Fruit fly (Drosophila melanogaster) whole organism, adult: ENCODE measurements around the gene CG11816.

Experiments used
- CG11617 ChIP-seq: fragments of 200-800 bp; sonication (Bioruptor generic); optimal IDR thresholded peaks from 2 replicates; lab custom pipeline; 2017; ENCODE audit warnings: mild to moderate bottlenecking, missing biosample characterization, missing genetic modification reagents, missing genetic modification characterization
- CG12768 ChIP-seq: fragments of 200-800 bp; sonication (Bioruptor generic); optimal IDR thresholded peaks from 2 replicates; lab custom pipeline; 2017; ENCODE audit warnings: missing biosample characterization, missing genetic modification characterization, mild to moderate bottlenecking, moderate library complexity, missing genetic modification reagents
- CG14711 ChIP-seq: fragments of 200-800 bp; sonication (Bioruptor generic); optimal IDR thresholded peaks from 2 replicates; lab custom pipeline; 2018; ENCODE audit warnings: missing biosample characterization, mild to moderate bottlenecking, missing genetic modification characterization, moderate library complexity
- CG1620 ChIP-seq: fragments of 200-800 bp; sonication (Bioruptor generic); optimal IDR thresholded peaks from 2 replicates; lab custom pipeline; 2016; ENCODE audit warnings: missing biosample characterization, missing genetic modification characterization
- CG33017 ChIP-seq: fragments of 200-800 bp; sonication (Bioruptor generic); optimal IDR thresholded peaks from 2 replicates; lab custom pipeline; 2018; ENCODE audit warnings: missing biosample characterization, mild to moderate bottlenecking, missing genetic modification characterization, moderate library complexity
- CG5204 ChIP-seq: fragments of 200-800 bp; sonication (Bioruptor generic); optimal IDR thresholded peaks from 2 replicates; lab custom pipeline; 2016; ENCODE audit warnings: missing biosample characterization, missing genetic modification characterization
- CG7045 ChIP-seq: fragments of 200-800 bp; sonication (Bioruptor generic); optimal IDR thresholded peaks from 2 replicates; lab custom pipeline; 2017; ENCODE audit warnings: missing biosample characterization, mild to moderate bottlenecking, missing genetic modification characterization
- CG7101 ChIP-seq: fragments of 200-800 bp; sonication (Bioruptor generic); optimal IDR thresholded peaks from 2 replicates; lab custom pipeline; 2018; ENCODE audit warnings: missing biosample characterization, mild to moderate bottlenecking, missing genetic modification characterization, moderate library complexity
- Clk ChIP-seq: fragments of 200-800 bp; sonication (Bioruptor generic); optimal IDR thresholded peaks from 2 replicates; lab custom pipeline; 2017; ENCODE audit warnings: missing biosample characterization, missing genetic modification characterization
- Crg-1 ChIP-seq: fragments of 200-800 bp; sonication (Bioruptor generic); optimal IDR thresholded peaks from 2 replicates; lab custom pipeline; 2016; ENCODE audit warnings: missing biosample characterization, missing genetic modification characterization
- Hr96 ChIP-seq: fragments of 200-800 bp; sonication (Bioruptor generic); optimal IDR thresholded peaks from 2 replicates; lab custom pipeline; 2016; ENCODE audit warnings: missing biosample characterization, missing genetic modification characterization
- Mnt ChIP-seq: fragments of 200-800 bp; sonication (Bioruptor generic); optimal IDR thresholded peaks from 2 replicates; lab custom pipeline; 2016; ENCODE audit warnings: missing biosample characterization, mild to moderate bottlenecking, missing genetic modification characterization
- bab1 ChIP-seq: fragments of 200-800 bp; sonication (Bioruptor generic); optimal IDR thresholded peaks from 3 replicates; lab custom pipeline; 2019; ENCODE audit warnings: missing biosample characterization, mild to moderate bottlenecking, missing genetic modification characterization, moderate library complexity
- cic ChIP-seq: fragments of 200-800 bp; sonication (Bioruptor generic); optimal IDR thresholded peaks from 2 replicates; lab custom pipeline; 2017; ENCODE audit warnings: missing biosample characterization, mild to moderate bottlenecking, missing genetic modification characterization, moderate library complexity
- cnc ChIP-seq, 2 experiments: fragments of >200 bp; optimal IDR thresholded peaks; 2 replicates each; lab custom pipeline; 2017
- kay ChIP-seq: fragments of 200-800 bp; sonication (Bioruptor generic); peaks from one replicate; lab custom pipeline; 2016; ENCODE audit warnings: missing biosample characterization, missing genetic modification characterization, borderline replicate concordance
- ovo ChIP-seq: fragments of 200-800 bp; sonication (Bioruptor generic); optimal IDR thresholded peaks from 2 replicates; lab custom pipeline; 2016; ENCODE audit warnings: missing biosample characterization, missing genetic modification characterization
- pad ChIP-seq: fragments of 200-800 bp; sonication (Bioruptor generic); optimal IDR thresholded peaks from 3 replicates; lab custom pipeline; 2017; ENCODE audit warnings: missing biosample characterization, missing genetic modification characterization, mild to moderate bottlenecking, moderate library complexity, missing genetic modification reagents
- tj ChIP-seq: fragments of 200-800 bp; sonication (Bioruptor generic); optimal IDR thresholded peaks from 3 replicates; lab custom pipeline; 2017; ENCODE audit warnings: missing biosample characterization, mild to moderate bottlenecking, missing genetic modification characterization, moderate library complexity
- toe ChIP-seq: fragments of 200-800 bp; sonication (Bioruptor generic); optimal IDR thresholded peaks from 2 replicates; lab custom pipeline; 2016; ENCODE audit warnings: missing biosample characterization, missing genetic modification characterization

Gene CG11816

DNA sequence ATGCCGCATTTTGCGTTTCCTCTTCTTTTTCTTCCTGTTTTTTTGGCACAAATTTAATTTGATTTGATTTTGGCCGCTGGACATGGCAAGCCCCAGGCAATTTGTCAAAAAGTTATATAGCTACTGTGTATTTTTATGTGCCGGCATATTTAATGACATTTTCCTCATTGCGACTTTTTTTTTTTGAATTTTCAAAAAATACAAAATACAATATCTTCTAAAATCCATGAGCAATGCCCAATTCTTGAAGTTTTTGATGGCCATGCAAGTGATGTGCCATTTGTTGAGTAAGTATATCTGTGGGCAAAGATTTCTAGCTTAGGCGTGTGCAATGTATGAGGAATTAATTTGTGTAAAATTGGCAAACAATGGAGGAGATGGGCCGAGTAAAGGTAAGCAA, at the start of gene CG11816:
Gene CG11816, minus strand, starts transcription at position 101 of the 400 bp plus-strand sequence.
- TF ChIP-seq CG33017 (tag; lab: Kevin White, UChicago), result no peak
- TF ChIP-seq tj, result no peak
- no peak for TF ChIP-seq Crg-1
- TF ChIP-seq CG7101 (tag; lab: Kevin White, UChicago), result no peak
- TF ChIP-seq cic, result no peak
- TF ChIP-seq Clk (GFP tag; lab: Kevin White, UChicago), result no peak
- TF ChIP-seq Hr96 (GFP tag; lab: Kevin White, UChicago), result no peak
- no peak for TF ChIP-seq Mnt (GFP tag; lab: Kevin White, UChicago)
- TF ChIP-seq cnc (optimal IDR thresholded peaks at IDR 0.05; lab: Kevin White, UChicago), result no peak
- no peak for TF ChIP-seq pad (GFP tag; lab: Kevin White, UChicago)
- TF ChIP-seq CG5204 (GFP tag; lab: Kevin White, UChicago), result no peak

- TF ChIP-seq CG7045 (GFP tag; lab: Kevin White, UChicago), result no peak
- TF ChIP-seq bab1 (GFP tag; lab: Kevin White, UChicago), result no peak
- TF ChIP-seq CG5204 (GFP tag; lab: Kevin White, UChicago), result no peak
- TF ChIP-seq CG11617, result no peak
- no peak for TF ChIP-seq CG33017 (tag; lab: Kevin White, UChicago)
- no peak for TF ChIP-seq ovo (GFP tag; lab: Kevin White, UChicago)
- TF ChIP-seq Hr96 (GFP tag; lab: Kevin White, UChicago), result no peak
- TF ChIP-seq Clk (GFP tag; lab: Kevin White, UChicago), result no peak
- TF ChIP-seq CG7101 (tag; lab: Kevin White, UChicago), result no peak
- no peak for TF ChIP-seq CG1620 (GFP tag; lab: Kevin White, UChicago)
- TF ChIP-seq cic, result no peak
- TF ChIP-seq CG14711, result no peak
- no peak for TF ChIP-seq toe (GFP tag; lab: Kevin White, UChicago)
Observed at dm6 chrX:13605381-13605780, 49.8 kb upstream of the CG11816 start, which contains the start of gene CG11178. CG11178 (plus strand) TSS chrX:13605681.

- TF ChIP-seq Mnt (GFP tag; lab: Kevin White, UChicago) (no peak), CG12768 (no peak), Crg-1 (no peak), tj (no peak), ovo (GFP tag; lab: Kevin White, UChicago) (no peak), Clk (GFP tag; lab: Kevin White, UChicago) (no peak), bab1 (GFP tag; lab: Kevin White, UChicago) (no peak), CG7101 (tag; lab: Kevin White, UChicago) (no peak), toe (GFP tag; lab: Kevin White, UChicago) (no peak), CG7045 (GFP tag; lab: Kevin White, UChicago) (no peak), Hr96 (GFP tag; lab: Kevin White, UChicago) (no peak), CG14711 (no peak), CG5204 (GFP tag; lab: Kevin White, UChicago) (no peak), CG33017 (tag; lab: Kevin White, UChicago) (no peak), cnc (optimal IDR thresholded peaks at IDR 0.05; lab: Kevin White, UChicago) (no peak), cic (no peak), CG11617 (no peak), kay (GFP tag; lab: Kevin White, UChicago) (no peak)
Observed at dm6 chrX:13604499-13604898, 48.9 kb upstream of the CG11816 start.

DNA sequence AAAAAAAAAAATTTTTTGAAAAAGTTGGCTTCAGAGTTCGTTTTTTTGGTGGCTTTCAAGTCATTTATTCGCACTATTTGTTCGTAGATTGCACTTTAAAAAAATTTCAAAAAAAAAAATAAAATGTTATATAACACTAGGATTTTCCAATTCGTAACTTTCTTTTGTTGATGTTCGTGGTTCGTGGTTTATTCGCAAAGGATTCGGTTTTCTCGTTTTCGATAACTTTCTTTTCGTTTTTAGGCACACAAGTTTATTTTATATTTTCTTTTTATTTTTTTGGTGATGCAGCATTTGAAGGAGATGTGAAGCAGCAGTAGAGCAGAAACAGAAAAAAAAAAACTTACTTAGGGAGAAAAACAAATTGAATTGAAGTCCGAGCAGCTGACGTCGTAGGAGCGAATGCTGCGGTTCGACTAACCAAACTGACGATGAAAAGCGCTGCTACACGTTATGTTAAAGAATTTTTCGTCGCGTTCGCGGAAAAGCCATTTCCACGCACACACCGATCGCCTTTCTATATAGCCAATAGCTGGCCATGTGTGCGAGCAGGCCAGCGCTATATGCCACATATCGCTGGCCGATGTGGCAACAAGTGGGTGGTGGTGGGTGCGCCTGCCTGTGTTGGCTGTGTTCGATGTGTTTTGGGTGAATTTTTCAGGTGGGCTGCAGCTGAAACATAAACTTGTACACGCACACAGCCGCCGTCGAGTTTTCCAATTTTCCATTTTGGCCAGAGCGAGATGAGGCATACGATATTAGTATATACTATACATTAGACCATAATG, 46.7 kb upstream of the CG11816 start, which contains the start of gene up:
Gene up, minus strand, starts transcription at position 508 of the 788 bp plus-strand sequence.
- TF ChIP-seq Mnt (GFP tag; lab: Kevin White, UChicago) (peak; percentile 5), cic (no peak), toe (GFP tag; lab: Kevin White, UChicago) (no peak), kay (GFP tag; lab: Kevin White, UChicago) (peak; percentile 65), CG7045 (GFP tag; lab: Kevin White, UChicago) (no peak), CG11617 (no peak), CG1620 (GFP tag; lab: Kevin White, UChicago) (no peak), cnc (optimal IDR thresholded peaks at IDR 0.05; lab: Kevin White, UChicago) (no peak)

dm6 chrX:13597753-13598152, 42.2 kb upstream of the CG11816 start:
- TF ChIP-seq Hr96 (GFP tag; lab: Kevin White, UChicago) (no peak), cic (no peak), kay (GFP tag; lab: Kevin White, UChicago) (no peak), CG7101 (tag; lab: Kevin White, UChicago) (no peak), CG14711 (no peak), cnc (optimal IDR thresholded peaks at IDR 0.05; lab: Kevin White, UChicago) (no peak), CG7045 (GFP tag; lab: Kevin White, UChicago) (no peak), CG5204 (GFP tag; lab: Kevin White, UChicago) (no peak)

dm6 chrX:13593667-13594066, 38.1 kb upstream of the CG11816 start:
- TF ChIP-seq Hr96 (GFP tag; lab: Kevin White, UChicago) (no peak), CG7101 (tag; lab: Kevin White, UChicago) (no peak)

- TF ChIP-seq Hr96 (GFP tag; lab: Kevin White, UChicago) (no peak), bab1 (GFP tag; lab: Kevin White, UChicago) (no peak), cnc (optimal IDR thresholded peaks at IDR 0.05; lab: Kevin White, UChicago) (no peak), CG12768 (no peak), CG14711 (no peak), kay (GFP tag; lab: Kevin White, UChicago) (no peak), CG33017 (tag; lab: Kevin White, UChicago) (no peak), cic (no peak), pad (GFP tag; lab: Kevin White, UChicago) (no peak), toe (GFP tag; lab: Kevin White, UChicago) (no peak), CG11617 (no peak), ovo (GFP tag; lab: Kevin White, UChicago) (no peak), CG5204 (GFP tag; lab: Kevin White, UChicago) (no peak), Clk (GFP tag; lab: Kevin White, UChicago) (no peak), Crg-1 (no peak)
Observed at dm6 chrX:13586888-13587287, 31.3 kb upstream of the CG11816 start.
